Worm (Caenorhabditis elegans) whole organism, L2 larva: ENCODE measurements around the gene ZK1073.2.

ENCODE experiments used
- C34F6.9 ChIP-seq: fragments of 150-350 bp; optimal IDR thresholded peaks from 2 replicates; lab custom pipeline; 2014; ENCODE audit warnings: missing biosample characterization, missing genetic modification characterization
- F13H6.1 ChIP-seq: sonication (generic microtip); optimal IDR thresholded peaks from 2 replicates; lab custom pipeline; 2016; ENCODE audit warnings: missing genetic modification characterization, missing compliant biosample characterization
- R02D3.7 ChIP-seq: fragments of 150-350 bp; optimal IDR thresholded peaks from 2 replicates; lab custom pipeline; 2014; ENCODE audit warnings: missing biosample characterization, missing genetic modification characterization
- Y55F3AM.14 ChIP-seq: fragments of 200-800 bp; sonication (Bioruptor generic); optimal IDR thresholded peaks from 2 replicates; lab custom pipeline; 2018; ENCODE audit warnings: mild to moderate bottlenecking, missing genetic modification characterization, missing compliant biosample characterization
- ZK546.5 ChIP-seq: sonication (generic microtip); optimal IDR thresholded peaks from 2 replicates; lab custom pipeline; 2017; ENCODE audit warnings: missing biosample characterization, missing genetic modification characterization
- aly-2 ChIP-seq: fragments of 150-350 bp; optimal IDR thresholded peaks from 2 replicates; lab custom pipeline; 2014; ENCODE audit warnings: missing biosample characterization, missing genetic modification characterization
- ama-1 ChIP-seq: fragments of 150-350 bp; optimal IDR thresholded peaks from 2 replicates; lab custom pipeline; 2018; ENCODE audit warnings: inconsistent platforms
- blmp-1 ChIP-seq: sonication (generic microtip); optimal IDR thresholded peaks from 2 replicates; lab custom pipeline; 2017; ENCODE audit warnings: missing genetic modification characterization, mild to moderate bottlenecking, missing compliant biosample characterization, antibody characterized with exemption, moderate library complexity; ENCODE audit not compliant: insufficient read depth
- ceh-82 ChIP-seq: fragments of 150-350 bp; optimal IDR thresholded peaks from 2 replicates; lab custom pipeline; 2014; ENCODE audit warnings: missing biosample characterization, missing genetic modification characterization
- crh-2 ChIP-seq: sonication (generic microtip); optimal IDR thresholded peaks from 2 replicates; lab custom pipeline; 2017; ENCODE audit warnings: missing biosample characterization, missing genetic modification characterization
- dmd-4 ChIP-seq: sonication (generic microtip); optimal IDR thresholded peaks from 2 replicates; lab custom pipeline; 2017; ENCODE audit warnings: missing biosample characterization, missing genetic modification characterization
- egl-27 ChIP-seq: sonication (generic microtip); optimal IDR thresholded peaks from 3 replicates; lab custom pipeline; 2017; ENCODE audit warnings: missing biosample characterization, missing genetic modification reagents, missing genetic modification characterization
- elt-1 ChIP-seq: fragments of 150-350 bp; optimal IDR thresholded peaks from 2 replicates; lab custom pipeline; 2014; ENCODE audit warnings: missing biosample characterization, missing genetic modification characterization
- elt-3 ChIP-seq: sonication (generic microtip); optimal IDR thresholded peaks from 2 replicates; lab custom pipeline; 2017; ENCODE audit warnings: missing biosample characterization, missing genetic modification characterization
- gmeb-1 ChIP-seq: fragments of 150-350 bp; optimal IDR thresholded peaks from 2 replicates; lab custom pipeline; 2014; ENCODE audit warnings: missing biosample characterization, missing genetic modification characterization
- lin-11 ChIP-seq: fragments of 150-350 bp; sonication (generic microtip); optimal IDR thresholded peaks from 2 replicates; lab custom pipeline; 2014; ENCODE audit warnings: missing biosample characterization, missing genetic modification characterization, inconsistent platforms, mixed read lengths
- lin-13 ChIP-seq: fragments of 150-350 bp; optimal IDR thresholded peaks from 2 replicates; lab custom pipeline; 2014; ENCODE audit warnings: missing biosample characterization, missing genetic modification reagents, missing genetic modification characterization
- lin-39 ChIP-seq: fragments of 150-350 bp; optimal IDR thresholded peaks from 2 replicates; lab custom pipeline; 2014; ENCODE audit warnings: missing biosample characterization, missing genetic modification reagents, missing genetic modification characterization
- mab-5 ChIP-seq: fragments of 150-350 bp; optimal IDR thresholded peaks from 2 replicates; lab custom pipeline; 2014; ENCODE audit warnings: missing biosample characterization, missing genetic modification characterization
- mbf-1 ChIP-seq: sonication (generic microtip); optimal IDR thresholded peaks from 2 replicates; lab custom pipeline; 2017; ENCODE audit warnings: missing biosample characterization, missing genetic modification characterization
- mdl-1 ChIP-seq, 2 experiments: fragments of 150-350 bp in 1 of 2; sonication (generic microtip) in 1 of 2; optimal IDR thresholded peaks; 2 replicates each; lab custom pipeline; 2017; ENCODE audit warnings: missing biosample characterization in 2 of 2, missing genetic modification characterization in 2 of 2
- nhr-10 ChIP-seq: sonication (generic microtip); optimal IDR thresholded peaks from 2 replicates; lab custom pipeline; 2017; ENCODE audit warnings: missing biosample characterization, missing genetic modification characterization
- nhr-11 ChIP-seq: fragments of 150-350 bp; optimal IDR thresholded peaks from 2 replicates; lab custom pipeline; 2014; ENCODE audit warnings: missing biosample characterization, missing genetic modification characterization
- nhr-12 ChIP-seq: fragments of 150-350 bp; optimal IDR thresholded peaks from 2 replicates; lab custom pipeline; 2014; ENCODE audit warnings: missing biosample characterization, missing genetic modification characterization
- nhr-129 ChIP-seq: fragments of 150-350 bp; optimal IDR thresholded peaks from 2 replicates; lab custom pipeline; 2014; ENCODE audit warnings: missing biosample characterization, missing genetic modification characterization
- nhr-21 ChIP-seq: fragments of 150-350 bp; optimal IDR thresholded peaks from 2 replicates; lab custom pipeline; 2014; ENCODE audit warnings: missing biosample characterization, missing genetic modification characterization
- nhr-23 ChIP-seq: fragments of 150-350 bp; optimal IDR thresholded peaks from 2 replicates; lab custom pipeline; 2014; ENCODE audit warnings: missing biosample characterization, missing genetic modification reagents, missing genetic modification characterization
- nhr-237 ChIP-seq: fragments of 150-350 bp; optimal IDR thresholded peaks from 2 replicates; lab custom pipeline; 2014; ENCODE audit warnings: missing biosample characterization, missing genetic modification characterization
- nhr-25 ChIP-seq: fragments of 150-350 bp; sonication (generic microtip); optimal IDR thresholded peaks from 3 replicates; lab custom pipeline; 2014; ENCODE audit warnings: missing biosample characterization, missing genetic modification characterization
- nhr-6 ChIP-seq: fragments of 150-350 bp; optimal IDR thresholded peaks from 2 replicates; lab custom pipeline; 2014; ENCODE audit warnings: missing biosample characterization, missing genetic modification characterization
- nhr-77 ChIP-seq: fragments of 150-350 bp; optimal IDR thresholded peaks from 2 replicates; lab custom pipeline; 2014; ENCODE audit warnings: missing biosample characterization, missing genetic modification characterization
- peb-1 ChIP-seq: fragments of 150-350 bp; optimal IDR thresholded peaks from 2 replicates; lab custom pipeline; 2014; ENCODE audit warnings: missing biosample characterization, missing genetic modification characterization
- sem-4 ChIP-seq: fragments of 150-350 bp; optimal IDR thresholded peaks from 2 replicates; lab custom pipeline; 2014; ENCODE audit warnings: missing biosample characterization, missing genetic modification reagents, missing genetic modification characterization
- skn-1 ChIP-seq: sonication (generic microtip); optimal IDR thresholded peaks from 2 replicates; lab custom pipeline; 2017; ENCODE audit warnings: missing biosample characterization, missing genetic modification characterization
- sma-3 ChIP-seq: sonication (generic microtip); optimal IDR thresholded peaks from 2 replicates; lab custom pipeline; 2016; ENCODE audit warnings: missing genetic modification reagents, missing genetic modification characterization, missing compliant biosample characterization
- sma-9 ChIP-seq, 2 experiments: fragments of 150-350 bp in 1 of 2; sonication (generic microtip) in 1 of 2; optimal IDR thresholded peaks; 2 replicates each; lab custom pipeline; 2014 to 2016; ENCODE audit warnings: missing genetic modification characterization in 2 of 2, mild to moderate bottlenecking in 1 of 2, missing biosample characterization in 1 of 2, missing compliant biosample characterization in 1 of 2, missing genetic modification reagents in 1 of 2, moderate library complexity in 1 of 2
- snpc-4 ChIP-seq: fragments of 150-350 bp; optimal IDR thresholded peaks from 2 replicates; lab custom pipeline; 2014; ENCODE audit warnings: missing biosample characterization, missing genetic modification characterization
- unc-39 ChIP-seq: fragments of 150-350 bp; optimal IDR thresholded peaks from 2 replicates; lab custom pipeline; 2014; ENCODE audit warnings: missing biosample characterization, missing genetic modification characterization
- unc-55 ChIP-seq: fragments of 150-350 bp; sonication (generic microtip); optimal IDR thresholded peaks from 3 replicates; lab custom pipeline; 2014; ENCODE audit warnings: missing biosample characterization, missing genetic modification reagents, missing genetic modification characterization
- unc-62 ChIP-seq: fragments of 150-350 bp; optimal IDR thresholded peaks from 2 replicates; lab custom pipeline; 2014; ENCODE audit warnings: missing biosample characterization, missing genetic modification reagents, missing genetic modification characterization
- zag-1 ChIP-seq: fragments of 150-350 bp; optimal IDR thresholded peaks from 2 replicates; lab custom pipeline; 2014; ENCODE audit warnings: missing biosample characterization, missing genetic modification characterization
- ztf-1 ChIP-seq: fragments of 200-800 bp; sonication (Bioruptor generic); conservative IDR thresholded peaks from 2 replicates; pipeline ENCODE4 v1.3.6; 2022; ENCODE audit warnings: missing genetic modification characterization, missing compliant biosample characterization
- ztf-11 ChIP-seq: sonication (generic microtip); optimal IDR thresholded peaks from 2 replicates; lab custom pipeline; 2017; ENCODE audit warnings: missing biosample characterization, missing genetic modification characterization
- ztf-4 ChIP-seq: fragments of 150-350 bp; optimal IDR thresholded peaks from 2 replicates; lab custom pipeline; 2014; ENCODE audit warnings: missing biosample characterization, missing genetic modification characterization

Gene ZK1073.2

ce11 chrX:16103396-16103795 is at the start of gene ZK1073.2:
TSS of gene ZK1073.2 (plus strand) at chrX:16103696.
- TF ChIP-seq zag-1 (tag; lab: Kevin White, UChicago) (no peak), lin-39 (tag; lab: Kevin White, UChicago) (no peak), skn-1 (tag; lab: Kevin White, UChicago) (no peak), ztf-4 (no peak), nhr-12 (no peak), Y55F3AM.14 (no peak), ceh-82 (tag; lab: Kevin White, UChicago) (no peak), nhr-129 (tag; lab: Kevin White, UChicago) (no peak), nhr-23 (tag; lab: Kevin White, UChicago) (no peak), mdl-1 (tag; optimal IDR thresholded peaks at IDR 0.05; lab: Kevin White, UChicago) (no peak), ztf-11 (tag; lab: Kevin White, UChicago) (no peak), nhr-11 (tag; lab: Kevin White, UChicago) (no peak), ama-1 (lab: Kevin White, UChicago) (no peak), nhr-77 (tag; lab: Kevin White, UChicago) (no peak)

- no peak for TF ChIP-seq nhr-129 (tag; lab: Kevin White, UChicago)
- TF ChIP-seq nhr-237 (tag; lab: Kevin White, UChicago) = no peak
- no peak for TF ChIP-seq mbf-1 (tag; lab: Kevin White, UChicago)
- TF ChIP-seq nhr-21 (tag; lab: Kevin White, UChicago) = no peak
- no peak for TF ChIP-seq R02D3.7 (tag; lab: Kevin White, UChicago)
- no peak for TF ChIP-seq sem-4 (tag; lab: Kevin White, UChicago)
- TF ChIP-seq crh-2 (tag; lab: Kevin White, UChicago) = no peak
- no peak for TF ChIP-seq lin-11 (tag; lab: Kevin White, UChicago)
- no peak for TF ChIP-seq C34F6.9 (tag; lab: Kevin White, UChicago)
- TF ChIP-seq snpc-4 (tag; lab: Kevin White, UChicago) = no peak
- TF ChIP-seq peb-1 (tag; lab: Kevin White, UChicago) = no peak
- TF ChIP-seq zag-1 (tag; lab: Kevin White, UChicago) = no peak
- no peak for TF ChIP-seq nhr-77 (tag; lab: Kevin White, UChicago)
- TF ChIP-seq elt-1 (tag; lab: Kevin White, UChicago) = no peak
These were observed 48.3 kb upstream of the ZK1073.2 start, which contains the start of gene T27A8.7 for ce11 chrX:16055245-16055644. TSS of gene T27A8.7 (plus strand) at chrX:16055545.

- TF ChIP-seq nhr-12 (peak; percentile 78), Y55F3AM.14 (peak; percentile 84), ztf-4 (peak; percentile 87), unc-62 (GFP tag; lab: Kevin White, UChicago) (peak; percentile 75), nhr-11 (tag; lab: Kevin White, UChicago) (peak; percentile 43), lin-39 (tag; lab: Kevin White, UChicago) (peak; percentile 91), unc-55 (GFP tag; lab: Kevin White, UChicago) (peak; percentile 98), C34F6.9 (tag; lab: Kevin White, UChicago) (peak; percentile 97), nhr-23 (tag; lab: Kevin White, UChicago) (no peak), R02D3.7 (tag; lab: Kevin White, UChicago) (peak; percentile 82), lin-13 (GFP tag; lab: Kevin White, UChicago) (peak; percentile 98), peb-1 (tag; lab: Kevin White, UChicago) (no peak), sma-3 (GFP tag; lab: Kevin White, UChicago) (peak; percentile 96), nhr-6 (tag; lab: Kevin White, UChicago) (peak; percentile 96), nhr-25 (peak; percentile 97), mdl-1 (tag; optimal IDR thresholded peaks at IDR 0.05; lab: Kevin White, UChicago) (peak; percentile 87 to 96), nhr-129 (tag; lab: Kevin White, UChicago) (peak; percentile 99), zag-1 (tag; lab: Kevin White, UChicago) (peak; percentile 98), ztf-11 (tag; lab: Kevin White, UChicago) (peak; percentile 66), gmeb-1 (peak; percentile 93), elt-1 (tag; lab: Kevin White, UChicago) (no peak), unc-39 (tag; lab: Kevin White, UChicago) (peak; percentile 73), aly-2 (tag; lab: Kevin White, UChicago) (peak; percentile 56), dmd-4 (peak; percentile 76), nhr-77 (tag; lab: Kevin White, UChicago) (peak; percentile 94), sma-9 (GFP tag; optimal IDR thresholded peaks at IDR 0.05; lab: Kevin White, UChicago) (peak; percentile 98), sma-9 (tag; optimal IDR thresholded peaks at IDR 0.05; lab: Kevin White, UChicago) (peak; percentile 45), ama-1 (lab: Kevin White, UChicago) (peak; percentile 47), sem-4 (tag; lab: Kevin White, UChicago) (peak; percentile 97), ZK546.5 (tag; lab: Kevin White, UChicago) (peak; percentile 76), snpc-4 (tag; lab: Kevin White, UChicago) (peak; percentile 93), mbf-1 (tag; lab: Kevin White, UChicago) (peak; percentile 74), elt-3 (tag; lab: Kevin White, UChicago) (no peak), blmp-1 (tag; lab: Kevin White, UChicago) (peak; percentile 84), nhr-237 (tag; lab: Kevin White, UChicago) (peak; percentile 98), crh-2 (tag; lab: Kevin White, UChicago) (peak; percentile 99), nhr-10 (tag; lab: Kevin White, UChicago) (peak; percentile 98), nhr-21 (tag; lab: Kevin White, UChicago) (peak; percentile 99), F13H6.1 (tag; lab: Kevin White, UChicago) (peak; percentile 98), egl-27 (tag; lab: Kevin White, UChicago) (peak; percentile 98), ceh-82 (tag; lab: Kevin White, UChicago) (peak; percentile 95), mab-5 (tag; lab: Kevin White, UChicago) (peak; percentile 96), ztf-1 (GFP tag; lab: Robert Waterston, UW) (0 out of 2 replicates have a peak, but pooled peaks have one; percentile 67)
These were observed 47.1 kb upstream of the ZK1073.2 start for ce11 chrX:16056404-16056803.
